Worm (Caenorhabditis elegans) whole organism, L4 larva: ENCODE results near the gene C30F2.5.
A peak's percentile ranks its signal among the peaks of the same experiment; 100 is the strongest.

Source experiments
- D1046.2 ChIP-seq: fragments of 200-800 bp; sonication (Bioruptor generic); IDR thresholded peaks from 2 replicates; pipeline ENCODE4 v1.3.6; 2022; ENCODE audit warnings: missing genetic modification characterization, missing compliant biosample characterization
- F26F4.8 ChIP-seq: fragments of 200-800 bp; sonication (Bioruptor generic); conservative IDR thresholded peaks from 2 replicates; pipeline ENCODE4 v1.3.6; 2022; ENCODE audit warnings: missing genetic modification characterization, missing compliant biosample characterization
- F44E2.7 ChIP-seq: fragments of 200-800 bp; sonication (Bioruptor generic); IDR thresholded peaks from 2 replicates; pipeline ENCODE4 v2.1.2; 2022; ENCODE audit warnings: missing genetic modification characterization, missing compliant biosample characterization
- T26A8.4 ChIP-seq: fragments of 200-800 bp; sonication (Bioruptor generic); IDR thresholded peaks from 2 replicates; pipeline ENCODE4 v1.3.6; 2022; ENCODE audit warnings: missing genetic modification characterization, missing compliant biosample characterization
- Y75B8A.6 ChIP-seq: fragments of 200-800 bp; sonication (Bioruptor generic); IDR thresholded peaks from 2 replicates; pipeline ENCODE4 v1.3.6; 2022; ENCODE audit warnings: missing genetic modification reagents, missing genetic modification characterization, missing compliant biosample characterization
- ZK337.2 ChIP-seq: fragments of 200-800 bp; sonication (Bioruptor generic); IDR thresholded peaks from 2 replicates; pipeline ENCODE4 v1.3.6; 2022; ENCODE audit warnings: missing genetic modification reagents, missing genetic modification characterization, missing compliant biosample characterization
- daf-16 ChIP-seq, 3 experiments: sonication (generic microtip); optimal IDR thresholded peaks; 2 replicates each; lab custom pipeline; 2016 to 2017; ENCODE audit warnings: missing genetic modification characterization in 3 of 3, missing genetic modification reagents in 3 of 3, mild to moderate bottlenecking in 2 of 3, missing compliant biosample characterization in 2 of 3, missing biosample characterization in 1 of 3, moderate library complexity in 1 of 3
- dpl-1 ChIP-seq: fragments of 150-350 bp; optimal IDR thresholded peaks from 2 replicates; lab custom pipeline; 2014; ENCODE audit warnings: missing biosample characterization, missing genetic modification reagents, missing genetic modification characterization
- hlh-30 ChIP-seq: sonication (generic microtip); optimal IDR thresholded peaks from 2 replicates; lab custom pipeline; 2017; ENCODE audit warnings: antibody characterized with exemption, mild to moderate bottlenecking, missing genetic modification characterization, missing compliant biosample characterization; ENCODE audit not compliant: insufficient read depth
- hmg-1.1 ChIP-seq: fragments of 200-800 bp; sonication (Bioruptor generic); IDR thresholded peaks from 2 replicates; pipeline ENCODE4 v1.3.6; 2022; ENCODE audit warnings: missing genetic modification reagents, missing genetic modification characterization, missing compliant biosample characterization
- jun-1 ChIP-seq: fragments of 150-350 bp; optimal IDR thresholded peaks from 2 replicates; lab custom pipeline; 2014; ENCODE audit warnings: missing biosample characterization, missing genetic modification reagents, missing genetic modification characterization
- lin-1 ChIP-seq: fragments of 200-800 bp; sonication (Bioruptor generic); IDR thresholded peaks from 2 replicates; pipeline ENCODE4 v1.3.6; 2022; ENCODE audit warnings: missing genetic modification reagents, missing genetic modification characterization, missing compliant biosample characterization
- lin-38 ChIP-seq: fragments of 200-800 bp; sonication (Bioruptor generic); IDR thresholded peaks from 2 replicates; pipeline ENCODE4 v1.3.6; 2022; ENCODE audit warnings: missing genetic modification reagents, missing genetic modification characterization, missing compliant biosample characterization
- mdl-1 ChIP-seq, 2 experiments: fragments of 150-350 bp in 1 of 2; sonication (generic microtip) in 1 of 2; optimal IDR thresholded peaks; 2 replicates each; lab custom pipeline; 2014 to 2017; ENCODE audit warnings: missing biosample characterization in 2 of 2, missing genetic modification characterization in 2 of 2
- mxl-2 ChIP-seq: fragments of 200-800 bp; sonication (Bioruptor generic); conservative IDR thresholded peaks from 2 replicates; pipeline ENCODE4 v1.3.6; 2022; ENCODE audit warnings: missing genetic modification reagents, missing genetic modification characterization, missing compliant biosample characterization
- nhr-10 ChIP-seq: fragments of 150-350 bp; optimal IDR thresholded peaks from 2 replicates; lab custom pipeline; 2014; ENCODE audit warnings: missing biosample characterization, missing genetic modification characterization
- nhr-48 ChIP-seq: sonication (generic microtip); optimal IDR thresholded peaks from 2 replicates; lab custom pipeline; 2016; ENCODE audit warnings: mild to moderate bottlenecking, missing genetic modification characterization, missing compliant biosample characterization
- nhr-6 ChIP-seq: fragments of 150-350 bp; optimal IDR thresholded peaks from 2 replicates; lab custom pipeline; 2014; ENCODE audit warnings: missing biosample characterization, missing genetic modification characterization
- rbr-2 ChIP-seq: sonication (generic microtip); optimal IDR thresholded peaks from 2 replicates; lab custom pipeline; 2016; ENCODE audit warnings: missing genotype, missing genetic modification characterization, missing compliant biosample characterization
- sdz-12 ChIP-seq: fragments of 200-800 bp; sonication (Bioruptor generic); optimal IDR thresholded peaks from 2 replicates; lab custom pipeline; 2018; ENCODE audit warnings: mild to moderate bottlenecking, missing genetic modification characterization, missing compliant biosample characterization
- tra-1 ChIP-seq: fragments of 200-800 bp; sonication (Bioruptor generic); IDR thresholded peaks from 2 replicates; pipeline ENCODE4 v1.3.6; 2022; ENCODE audit warnings: missing genetic modification reagents, missing genetic modification characterization, missing compliant biosample characterization
- unc-62 ChIP-seq, 3 experiments: fragments of 150-350 bp in 1 of 3; sonication (generic microtip); optimal IDR thresholded peaks in 2 of 3; peaks in 1 of 3; 1 replicate in 1 of 3; 2 replicates in 2 of 3; lab custom pipeline; 2014 to 2017; ENCODE audit warnings: missing biosample characterization in 3 of 3, missing genetic modification characterization in 3 of 3, missing genetic modification reagents in 3 of 3, missing genotype in 1 of 3

Gene C30F2.5

ce11 chrX:16145244-16145643 lies 50.8 kb downstream of the C30F2.5 start (continued):
- peak; percentile 20 to 72 for TF ChIP-seq mdl-1 (tag; optimal IDR thresholded peaks at IDR 0.05; lab: Kevin White, UChicago)
- no peak for TF ChIP-seq tra-1 (GFP tag; lab: Robert Waterston, UW)
- TF ChIP-seq Y75B8A.6 (GFP tag; lab: Robert Waterston, UW), result no peak
- TF ChIP-seq D1046.2 (GFP tag; lab: Robert Waterston, UW), result no peak
- TF ChIP-seq dpl-1 (GFP tag; lab: Kevin White, UChicago), result no peak
- TF ChIP-seq rbr-2 (tag; lab: Kevin White, UChicago), result peak; percentile 49
- no peak for TF ChIP-seq lin-38 (GFP tag; lab: Robert Waterston, UW)
- no peak for TF ChIP-seq nhr-10 (tag; lab: Kevin White, UChicago)
- TF ChIP-seq F26F4.8 (GFP tag; lab: Robert Waterston, UW), result no peak
- TF ChIP-seq hmg-1.1, result no peak
- peak; percentile 0 for TF ChIP-seq nhr-6 (tag; lab: Kevin White, UChicago)
- TF ChIP-seq hlh-30, result peak; percentile 25
- no peak for TF ChIP-seq sdz-12 (GFP tag; lab: Kevin White, UChicago)
- TF ChIP-seq T26A8.4 (GFP tag; lab: Robert Waterston, UW), result no peak
- TF ChIP-seq mxl-2 (GFP tag; lab: Robert Waterston, UW), result no peak
- TF ChIP-seq F44E2.7 (GFP tag; lab: Robert Waterston, UW), result no peak
- TF ChIP-seq ZK337.2 (GFP tag; lab: Robert Waterston, UW), result no peak
- no peak for TF ChIP-seq lin-1 (GFP tag; lab: Robert Waterston, UW)
- TF ChIP-seq nhr-48 (tag; lab: Kevin White, UChicago), result no peak
- TF ChIP-seq unc-62 (GFP tag; optimal IDR thresholded peaks at IDR 0.05 in 1 of 2; lab: Kevin White, UChicago), result peak in 1 of 2 experiments; percentile 31
- TF ChIP-seq unc-62 (tag; optimal IDR thresholded peaks at IDR 0.05; lab: Kevin White, UChicago), result no peak
- no peak for TF ChIP-seq jun-1 (tag; lab: Kevin White, UChicago)
- peak in 1 of 2 experiments; percentile 83 for TF ChIP-seq daf-16 (GFP tag; optimal IDR thresholded peaks at IDR 0.05; lab: Kevin White, UChicago)
- TF ChIP-seq daf-16 (tag; optimal IDR thresholded peaks at IDR 0.05; lab: Kevin White, UChicago), result no peak
